Fruit fly (Drosophila melanogaster) whole organism, embryonic: ENCODE measurements around the gene Gr28a.

Experiments
- Aef1 ChIP-seq: fragments of 200-800 bp; sonication (Bioruptor generic); IDR thresholded peaks from 3 replicates; pipeline ENCODE4 v1.3.6; 2022; ENCODE audit warnings: missing biosample characterization, missing genetic modification characterization
- Atf3 ChIP-seq: fragments of 200-800 bp; sonication (Bioruptor generic); optimal IDR thresholded peaks from 3 replicates; lab custom pipeline; 2016; ENCODE audit warnings: missing biosample characterization, missing genetic modification characterization
- Atf6 ChIP-seq: fragments of 200-800 bp; sonication (Bioruptor generic); IDR thresholded peaks from 2 replicates; pipeline ENCODE4 v1.3.6; 2022; ENCODE audit warnings: missing biosample characterization, missing genetic modification characterization
- CG1233 ChIP-seq: fragments of 200-800 bp; sonication (Bioruptor generic); optimal IDR thresholded peaks from 4 replicates; lab custom pipeline; 2018; ENCODE audit warnings: missing biosample characterization, mild to moderate bottlenecking, missing genetic modification characterization
- CG13296 ChIP-seq: fragments of 200-800 bp; sonication (Bioruptor generic); optimal IDR thresholded peaks from 3 replicates; lab custom pipeline; 2018; ENCODE audit warnings: missing biosample characterization, mild to moderate bottlenecking, missing genetic modification characterization
- CG15696 ChIP-seq: fragments of 200-800 bp; sonication (Bioruptor generic); optimal IDR thresholded peaks from 2 replicates; lab custom pipeline; 2019; ENCODE audit warnings: missing biosample characterization, mild to moderate bottlenecking, missing genetic modification characterization, moderate library complexity
- CG1602 ChIP-seq: fragments of 200-800 bp; sonication (Bioruptor generic); optimal IDR thresholded peaks from 3 replicates; lab custom pipeline; 2016; ENCODE audit warnings: missing biosample characterization, missing genetic modification characterization
- CG17612 ChIP-seq: fragments of 200-800 bp; sonication (Bioruptor generic); IDR thresholded peaks from 2 replicates; pipeline ENCODE4 v1.3.6; 2022; ENCODE audit warnings: missing biosample characterization, missing genetic modification characterization
- CG18599 ChIP-seq: fragments of 200-800 bp; sonication (Bioruptor generic); optimal IDR thresholded peaks from 3 replicates; lab custom pipeline; 2017; ENCODE audit warnings: missing biosample characterization, missing genetic modification characterization, mild to moderate bottlenecking, moderate library complexity, missing genetic modification reagents
- CG31365 ChIP-seq: fragments of 200-800 bp; sonication (Bioruptor generic); optimal IDR thresholded peaks from 2 replicates; lab custom pipeline; 2018; ENCODE audit warnings: missing biosample characterization, mild to moderate bottlenecking, missing genetic modification characterization
- CG3281 ChIP-seq: fragments of 200-800 bp; sonication (Bioruptor generic); optimal IDR thresholded peaks from 3 replicates; lab custom pipeline; 2017; ENCODE audit warnings: missing biosample characterization, mild to moderate bottlenecking, missing genetic modification characterization
- CG33213 ChIP-seq: fragments of 200-800 bp; sonication (Bioruptor generic); optimal IDR thresholded peaks from 3 replicates; lab custom pipeline; 2016; ENCODE audit warnings: missing biosample characterization, missing genetic modification characterization
- CG34224 ChIP-seq: fragments of 200-800 bp; sonication (Bioruptor generic); IDR thresholded peaks from 3 replicates; pipeline ENCODE4 v1.3.6; 2022; ENCODE audit warnings: missing biosample characterization, missing genetic modification characterization; ENCODE audit not compliant: partially characterized antibody
- CG4617 ChIP-seq: fragments of 200-800 bp; sonication (Bioruptor generic); optimal IDR thresholded peaks from 3 replicates; lab custom pipeline; 2016; ENCODE audit warnings: missing biosample characterization, missing genetic modification characterization, borderline replicate concordance
- CG5953 ChIP-seq: fragments of 200-800 bp; sonication (Bioruptor generic); IDR thresholded peaks from 2 replicates; pipeline ENCODE4 v1.3.6; 2022; ENCODE audit warnings: missing biosample characterization, missing genetic modification characterization
- CG9727 ChIP-seq: fragments of 200-800 bp; sonication (Bioruptor generic); optimal IDR thresholded peaks from 3 replicates; lab custom pipeline; 2017; ENCODE audit warnings: missing biosample characterization, mild to moderate bottlenecking, missing genetic modification characterization
- CG9797 ChIP-seq: fragments of 200-800 bp; sonication (Bioruptor generic); optimal IDR thresholded peaks from 3 replicates; lab custom pipeline; 2018; ENCODE audit warnings: missing biosample characterization, mild to moderate bottlenecking, missing genetic modification characterization
- CG9876 ChIP-seq: fragments of 200-800 bp; sonication (Bioruptor generic); optimal IDR thresholded peaks from 2 replicates; lab custom pipeline; 2016; ENCODE audit warnings: missing biosample characterization, missing genetic modification characterization
- Camta ChIP-seq: fragments of 200-800 bp; sonication (Bioruptor generic); optimal IDR thresholded peaks from 2 replicates; lab custom pipeline; 2016; ENCODE audit warnings: missing biosample characterization, missing genetic modification characterization
- CoRest ChIP-seq: fragments of 200-800 bp; sonication (Bioruptor generic); optimal IDR thresholded peaks from 3 replicates; lab custom pipeline; 2018; ENCODE audit warnings: missing biosample characterization, mild to moderate bottlenecking, missing genetic modification characterization, moderate library complexity
- Fer3 ChIP-seq: fragments of 200-800 bp; sonication (Bioruptor generic); optimal IDR thresholded peaks from 2 replicates; lab custom pipeline; 2018; ENCODE audit warnings: missing biosample characterization, mild to moderate bottlenecking, missing genetic modification characterization, moderate library complexity
- GATAe ChIP-seq: fragments of 200-800 bp; sonication (Bioruptor generic); conservative IDR thresholded peaks from 2 replicates; pipeline ENCODE4 v1.3.6; 2022; ENCODE audit warnings: missing biosample characterization, missing genetic modification characterization
- H15 ChIP-seq: fragments of 200-800 bp; sonication (Bioruptor generic); IDR thresholded peaks from 3 replicates; pipeline ENCODE4 v1.3.6; 2022; ENCODE audit warnings: missing biosample characterization, missing genetic modification characterization
- Hmx ChIP-seq: fragments of 200-800 bp; sonication (Bioruptor generic); optimal IDR thresholded peaks from 2 replicates; lab custom pipeline; 2016; ENCODE audit warnings: missing biosample characterization, missing genetic modification characterization
- Hr39 ChIP-seq: fragments of >200 bp; optimal IDR thresholded peaks from 2 replicates; lab custom pipeline; 2017
- Lim3 ChIP-seq: fragments of 200-800 bp; sonication (Bioruptor generic); IDR thresholded peaks from 2 replicates; pipeline ENCODE4 v1.3.6; 2022; ENCODE audit warnings: missing biosample characterization, missing genetic modification characterization
- Meics ChIP-seq: fragments of 200-800 bp; sonication (Bioruptor generic); optimal IDR thresholded peaks from 2 replicates; lab custom pipeline; 2017; ENCODE audit warnings: missing biosample characterization, mild to moderate bottlenecking, missing genetic modification characterization
- Mes4 ChIP-seq: fragments of 200-800 bp; sonication (Bioruptor generic); optimal IDR thresholded peaks from 2 replicates; lab custom pipeline; 2016; ENCODE audit warnings: missing biosample characterization, missing genetic modification characterization
- NfI ChIP-seq: fragments of 200-800 bp; sonication (Bioruptor generic); optimal IDR thresholded peaks from 3 replicates; lab custom pipeline; 2018; ENCODE audit warnings: missing biosample characterization, mild to moderate bottlenecking, missing genetic modification characterization, moderate library complexity
- Oli ChIP-seq: fragments of 200-800 bp; sonication (Bioruptor generic); optimal IDR thresholded peaks from 2 replicates; lab custom pipeline; 2018; ENCODE audit warnings: missing biosample characterization, mild to moderate bottlenecking, missing genetic modification characterization, moderate library complexity
- Pdp1 ChIP-seq, 2 experiments: fragments of 200-800 bp; sonication (Bioruptor generic); optimal IDR thresholded peaks; 3 replicates each; lab custom pipeline; 2016; ENCODE audit warnings: missing biosample characterization in 2 of 2, missing genetic modification characterization in 2 of 2, mild to moderate bottlenecking in 1 of 2, moderate library complexity in 1 of 2
- Ravus ChIP-seq: fragments of 200-800 bp; sonication (Bioruptor generic); IDR thresholded peaks from 2 replicates; pipeline ENCODE4 v1.3.6; 2022; ENCODE audit warnings: missing biosample characterization, missing genetic modification characterization
- Usf ChIP-seq: fragments of 200-800 bp; sonication (Bioruptor generic); optimal IDR thresholded peaks from 2 replicates; lab custom pipeline; 2017; ENCODE audit warnings: missing genotype, missing biosample characterization, missing genetic modification characterization
- Xbp1 ChIP-seq: fragments of 200-800 bp; sonication (Bioruptor generic); optimal IDR thresholded peaks from 3 replicates; lab custom pipeline; 2016; ENCODE audit warnings: missing biosample characterization, mild to moderate bottlenecking, missing genetic modification characterization
- bsh ChIP-seq, 2 experiments: fragments of 200-800 bp; sonication (Bioruptor generic); optimal IDR thresholded peaks; 2 replicates each; lab custom pipeline; 2017 to 2018; ENCODE audit warnings: mild to moderate bottlenecking in 2 of 2, missing biosample characterization in 2 of 2, missing genetic modification characterization in 2 of 2, moderate library complexity in 1 of 2
- chinmo ChIP-seq: fragments of 200-800 bp; sonication (Bioruptor generic); IDR thresholded peaks from 4 replicates; pipeline ENCODE4 v1.3.6; 2022; ENCODE audit warnings: missing biosample characterization, missing genetic modification characterization; ENCODE audit not compliant: partially characterized antibody
- crc ChIP-seq: fragments of 200-800 bp; sonication (Bioruptor generic); optimal IDR thresholded peaks from 2 replicates; lab custom pipeline; 2016; ENCODE audit warnings: missing biosample characterization, missing genetic modification characterization
- ewg ChIP-seq: fragments of 200-800 bp; sonication (Bioruptor generic); optimal IDR thresholded peaks from 3 replicates; lab custom pipeline; 2017; ENCODE audit warnings: mild to moderate bottlenecking, missing biosample characterization, missing genetic modification reagents, missing genetic modification characterization
- gcm ChIP-seq: fragments of 200-800 bp; sonication (Bioruptor generic); optimal IDR thresholded peaks from 2 replicates; lab custom pipeline; 2019; ENCODE audit warnings: missing biosample characterization, mild to moderate bottlenecking, missing genetic modification characterization, moderate library complexity
- gcm2 ChIP-seq: fragments of 200-800 bp; sonication (Bioruptor generic); optimal IDR thresholded peaks from 2 replicates; lab custom pipeline; 2016; ENCODE audit warnings: missing biosample characterization, missing genetic modification characterization
- gfzf ChIP-seq: fragments of 200-800 bp; sonication (Bioruptor generic); optimal IDR thresholded peaks from 2 replicates; lab custom pipeline; 2016; ENCODE audit warnings: missing biosample characterization, mild to moderate bottlenecking, missing genetic modification characterization, moderate library complexity
- gsb ChIP-seq: fragments of 200-800 bp; sonication (Bioruptor generic); IDR thresholded peaks from 2 replicates; pipeline ENCODE4 v1.3.6; 2022; ENCODE audit warnings: missing biosample characterization, missing genetic modification characterization
- hb ChIP-seq: fragments of 200-800 bp; sonication (Bioruptor generic); IDR thresholded peaks from 3 replicates; pipeline ENCODE4 v1.3.6; 2022; ENCODE audit warnings: missing biosample characterization, missing genetic modification characterization; ENCODE audit not compliant: partially characterized antibody
- insv ChIP-seq, 2 experiments: fragments of 200-800 bp; sonication (Bioruptor generic); optimal IDR thresholded peaks; 3 replicates each; lab custom pipeline; 2016 to 2018; ENCODE audit warnings: missing biosample characterization in 2 of 2, missing genetic modification characterization in 2 of 2
- kah ChIP-seq: fragments of 200-800 bp; sonication (Bioruptor generic); optimal IDR thresholded peaks from 2 replicates; lab custom pipeline; 2018; ENCODE audit warnings: missing biosample characterization, mild to moderate bottlenecking, missing genetic modification characterization
- lbe ChIP-seq: fragments of 200-800 bp; sonication (Bioruptor generic); optimal IDR thresholded peaks from 2 replicates; lab custom pipeline; 2016; ENCODE audit warnings: missing biosample characterization, mild to moderate bottlenecking, missing genetic modification characterization
- maf-S ChIP-seq: fragments of 200-800 bp; sonication (Bioruptor generic); optimal IDR thresholded peaks from 2 replicates; lab custom pipeline; 2016; ENCODE audit warnings: missing biosample characterization, missing genetic modification characterization
- oc ChIP-seq: fragments of 200-800 bp; sonication (Bioruptor generic); optimal IDR thresholded peaks from 2 replicates; lab custom pipeline; 2018; ENCODE audit warnings: missing biosample characterization, mild to moderate bottlenecking, missing genetic modification characterization, moderate library complexity
- zen2 ChIP-seq: fragments of 200-800 bp; sonication (Bioruptor generic); IDR thresholded peaks from 3 replicates; pipeline ENCODE4 v1.3.6; 2022; ENCODE audit warnings: missing biosample characterization, missing genetic modification characterization; ENCODE audit not compliant: partially characterized antibody
- zfh2 ChIP-seq: fragments of 200-800 bp; sonication (Bioruptor generic); optimal IDR thresholded peaks from 2 replicates; lab custom pipeline; 2016; ENCODE audit warnings: missing biosample characterization, missing genetic modification characterization

The Gr28a gene

dm6 chr2L:7411947-7412621 is 41.9 kb downstream of the Gr28a start, which contains the start of gene chm (continued):
- TF ChIP-seq CG9876 (GFP tag; lab: Kevin White, UChicago) (no peak), CG13296 (GFP tag; lab: Kevin White, UChicago) (peak; percentile 28), oc (no peak), Oli (no peak), CG1602 (GFP tag; lab: Kevin White, UChicago) (no peak), Xbp1 (peak; percentile 49), maf-S (no peak), CG15696 (tag; lab: Kevin White, UChicago) (peak; percentile 17), Atf6 (GFP tag; lab: Robert Waterston, UW) (no peak), CG5953 (GFP tag; lab: Robert Waterston, UW) (no peak), Meics (GFP tag; lab: Kevin White, UChicago) (no peak), zen2 (GFP tag; lab: Robert Waterston, UW) (peak; percentile 85), CG9797 (GFP tag; lab: Kevin White, UChicago) (peak; percentile 77), GATAe (GFP tag; lab: Robert Waterston, UW) (no peak), Mes4 (GFP tag; lab: Kevin White, UChicago) (no peak), CG1233 (GFP tag; lab: Kevin White, UChicago) (no peak), chinmo (peak; percentile 60; the same call in 3 of the 4 replicates), CG17612 (GFP tag; lab: Robert Waterston, UW) (no peak), CG33213 (GFP tag; lab: Kevin White, UChicago) (peak; percentile 40), Usf (GFP tag; lab: Kevin White, UChicago) (no peak), kah (GFP tag; lab: Kevin White, UChicago) (no peak), gfzf (GFP tag; lab: Kevin White, UChicago) (peak; percentile 88), NfI (GFP tag; lab: Kevin White, UChicago) (peak; percentile 8), lbe (GFP tag; lab: Kevin White, UChicago) (peak; percentile 26), gcm (no peak), ewg (GFP tag; lab: Kevin White, UChicago) (no peak), Ravus (no peak), CG9727 (GFP tag; lab: Kevin White, UChicago) (no peak), CG4617 (GFP tag; lab: Kevin White, UChicago) (peak; percentile 69), gsb (GFP tag; lab: Robert Waterston, UW) (no peak), CG3281 (GFP tag; lab: Kevin White, UChicago) (no peak), Hmx (no peak), Fer3 (tag; lab: Kevin White, UChicago) (no peak), CG31365 (tag; lab: Kevin White, UChicago) (no peak), zfh2 (peak; percentile 59), CG18599 (peak; percentile 35), CG34224 (peak; percentile 87), hb (GFP tag; lab: Robert Waterston, UW) (peak; percentile 77), Hr39 (lab: Kevin White, UChicago) (no peak), Atf3 (no peak), Aef1 (GFP tag; lab: Robert Waterston, UW) (no peak; the same call in 2 of the 3 replicates), H15 (peak; percentile 11; the same call in 1 of the 3 replicates), insv (GFP tag; optimal IDR thresholded peaks at IDR 0.05; lab: Kevin White, UChicago) (peak in 1 of 2 experiments; percentile 6), Lim3 (GFP tag; lab: Robert Waterston, UW) (no peak), bsh (GFP tag; optimal IDR thresholded peaks at IDR 0.05; lab: Kevin White, UChicago) (no peak), CoRest (tag; lab: Kevin White, UChicago) (peak; percentile 22), crc (GFP tag; lab: Kevin White, UChicago) (no peak), Camta (GFP tag; lab: Kevin White, UChicago) (no peak), Pdp1 (GFP tag; optimal IDR thresholded peaks at IDR 0.05; lab: Kevin White, UChicago) (peak; percentile 20 to 46), gcm2 (GFP tag; lab: Kevin White, UChicago) (no peak)
